Worm (Caenorhabditis elegans): Measurements from ENCODE around the gene ZK816.3.
A peak's percentile ranks its signal among the peaks of the same experiment; 100 is the strongest.

Gene ZK816.3

ce11 chrX:3347904-3348441 is at the start of gene ZK816.3:
Gene ZK816.3, plus strand, starts transcription at chrX:3348391.
- peak; percentile 46 for TF ChIP-seq skn-1 (tag; optimal IDR thresholded peaks at IDR 0.05)
- no peak for TF ChIP-seq pqm-1 (tag; optimal IDR thresholded peaks at IDR 0.05)
- TF ChIP-seq ceh-63 (GFP tag; optimal IDR thresholded peaks at IDR 0.05), result no peak
- TF ChIP-seq nhr-85 (tag), result no peak
- TF ChIP-seq snpc-4 (tag; optimal IDR thresholded peaks at IDR 0.05), result no peak
- no peak for TF ChIP-seq ceh-8 (GFP tag; optimal IDR thresholded peaks at IDR 0.05)
- TF ChIP-seq F16B12.6 (tag; optimal IDR thresholded peaks at IDR 0.05), result no peak
- peak in 1 of 2 experiments; percentile 41 for TF ChIP-seq lin-35 (GFP tag; optimal IDR thresholded peaks at IDR 0.05)
- TF ChIP-seq lin-15B (tag; optimal IDR thresholded peaks at IDR 0.05), result no peak
- TF ChIP-seq fos-1 (tag; optimal IDR thresholded peaks at IDR 0.05), result no peak
- no peak for TF ChIP-seq nhr-12 (tag; optimal IDR thresholded peaks at IDR 0.05)
- no peak for TF ChIP-seq mef-2 (tag; optimal IDR thresholded peaks at IDR 0.05)
- TF ChIP-seq lsy-2 (tag; optimal IDR thresholded peaks at IDR 0.05), result peak in 1 of 2 experiments; percentile 27
- no peak for TF ChIP-seq elt-2 (tag; optimal IDR thresholded peaks at IDR 0.05)
- no peak for TF ChIP-seq nhr-237 (tag; optimal IDR thresholded peaks at IDR 0.05)
- TF ChIP-seq unc-86 (tag; optimal IDR thresholded peaks at IDR 0.05), result no peak
- TF ChIP-seq lin-39 (tag; optimal IDR thresholded peaks at IDR 0.05), result no peak
- TF ChIP-seq ztf-11 (tag; optimal IDR thresholded peaks at IDR 0.05), result no peak
- TF ChIP-seq irx-1 (tag; optimal IDR thresholded peaks at IDR 0.05), result no peak
- TF ChIP-seq nhr-71 (tag; optimal IDR thresholded peaks at IDR 0.05), result peak; percentile 36
- peak; percentile 23 for TF ChIP-seq C16A3.4 (tag; optimal IDR thresholded peaks at IDR 0.05)
- TF ChIP-seq nhr-19 (GFP tag; conservative IDR thresholded peaks at IDR 0.05), result peak; percentile 30; the same call in 1 of the 2 replicates
- TF ChIP-seq unc-62 (GFP tag; optimal IDR thresholded peaks at IDR 0.05), result no peak
- TF ChIP-seq unc-98 (GFP tag; IDR thresholded peaks at IDR 0.05), result no peak
- no peak for TF ChIP-seq blmp-1 (tag; optimal IDR thresholded peaks at IDR 0.05)
- no peak for TF ChIP-seq mdl-1 (tag; optimal IDR thresholded peaks at IDR 0.05)
- TF ChIP-seq lir-3 (tag; optimal IDR thresholded peaks at IDR 0.05; ENCODE audit: poor library complexity), result no peak
- TF ChIP-seq nhr-90 (tag; optimal IDR thresholded peaks at IDR 0.05; ENCODE audit: poor library complexity), result peak; percentile 63
- TF ChIP-seq nhr-28 (tag; optimal IDR thresholded peaks at IDR 0.05), result no peak
- TF ChIP-seq mep-1 (tag; optimal IDR thresholded peaks at IDR 0.05), result peak; percentile 38
- no peak for TF ChIP-seq sox-4 (tag; optimal IDR thresholded peaks at IDR 0.05)
- no peak for TF ChIP-seq alr-1 (tag; optimal IDR thresholded peaks at IDR 0.05; ENCODE audit: borderline replicate concordance)
- no peak for TF ChIP-seq nhr-11 (tag; optimal IDR thresholded peaks at IDR 0.05)
- TF ChIP-seq nhr-47 (tag; optimal IDR thresholded peaks at IDR 0.05), result peak; percentile 41
- TF ChIP-seq aha-1 (tag; optimal IDR thresholded peaks at IDR 0.05), result no peak
- TF ChIP-seq grh-1 (GFP tag; IDR thresholded peaks at IDR 0.05), result no peak
- no peak for TF ChIP-seq tlp-1 (tag; optimal IDR thresholded peaks at IDR 0.05)
- TF ChIP-seq mab-9 (GFP tag; IDR thresholded peaks at IDR 0.05), result no peak
- peak; percentile 36 for TF ChIP-seq lin-14 (GFP tag; optimal IDR thresholded peaks at IDR 0.05)
- no peak for TF ChIP-seq dpl-1 (GFP tag; optimal IDR thresholded peaks at IDR 0.05)
- TF ChIP-seq snu-23 (GFP tag; optimal IDR thresholded peaks at IDR 0.05), result peak; percentile 58
- no peak for TF ChIP-seq ceh-82 (tag; optimal IDR thresholded peaks at IDR 0.05)
- no peak for TF ChIP-seq ces-1 (GFP tag; optimal IDR thresholded peaks at IDR 0.05)
- TF ChIP-seq jun-1 (tag; optimal IDR thresholded peaks at IDR 0.05), result no peak
- no peak for TF ChIP-seq tbx-2 (tag; optimal IDR thresholded peaks at IDR 0.05)
- no peak for TF ChIP-seq ceh-88 (GFP tag; IDR thresholded peaks at IDR 0.05)
- TF ChIP-seq elt-3 (tag; optimal IDR thresholded peaks at IDR 0.05), result peak in 1 of 6 experiments; percentile 2
- no peak for TF ChIP-seq ama-1 (optimal IDR thresholded peaks at IDR 0.05)
- peak; percentile 9 for TF ChIP-seq unc-130 (tag; optimal IDR thresholded peaks at IDR 0.05)
- no peak for TF ChIP-seq dsc-1 (tag; optimal IDR thresholded peaks at IDR 0.05)
- TF ChIP-seq rnt-1 (tag; optimal IDR thresholded peaks at IDR 0.05), result peak; percentile 64
- TF ChIP-seq aly-2 (tag; optimal IDR thresholded peaks at IDR 0.05), result no peak
- TF ChIP-seq zip-4 (GFP tag; optimal IDR thresholded peaks at IDR 0.05), result no peak
- TF ChIP-seq vab-15 (tag; optimal IDR thresholded peaks at IDR 0.05), result no peak
